Worm (Caenorhabditis elegans): Measurements from ENCODE around the gene C48B4.11.

Gene C48B4.11

ce11 chrIII:9542816-9543215, 23.1 kb downstream of the C48B4.11 start, which contains the start of gene eif-2Balpha (continued):
- TF ChIP-seq spr-3 (GFP tag; optimal IDR thresholded peaks at IDR 0.05) (no peak), lim-7 (GFP tag; IDR thresholded peaks at IDR 0.05) (no peak), dpl-1 (GFP tag; optimal IDR thresholded peaks at IDR 0.05) (peak; percentile 67)

DNA sequence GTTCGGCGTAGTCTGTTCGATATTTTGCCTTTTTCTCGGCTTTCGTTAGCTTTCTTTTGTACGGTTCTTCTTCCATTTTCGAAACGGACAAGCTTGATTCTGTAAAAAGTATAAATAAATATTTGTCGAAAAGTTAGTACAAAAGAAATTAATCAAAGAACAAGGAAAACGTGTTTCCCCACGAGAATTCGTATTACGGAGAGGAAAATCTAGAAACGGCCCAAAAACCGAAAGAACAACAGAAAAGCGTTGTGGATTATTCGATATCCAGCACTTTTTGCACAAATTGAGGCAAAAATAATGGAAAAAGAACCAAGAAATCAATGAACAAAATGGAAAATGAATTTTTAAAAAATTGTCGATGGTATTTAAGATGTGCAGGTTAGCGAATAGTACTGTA, 23.6 kb downstream of the C48B4.11 start, which contains the start of gene mut-7:
mut-7 (minus strand) TSS at position 101 of the 400 bp plus-strand sequence.
- TF ChIP-seq nhr-41 (GFP tag; IDR thresholded peaks at IDR 0.05) (no peak), lim-7 (GFP tag; IDR thresholded peaks at IDR 0.05) (no peak), hlh-11 (tag; optimal IDR thresholded peaks at IDR 0.05) (no peak), F44E2.7 (GFP tag; IDR thresholded peaks at IDR 0.05) (no peak), lir-3 (tag; optimal IDR thresholded peaks at IDR 0.05) (no peak), daf-12 (tag; optimal IDR thresholded peaks at IDR 0.05) (no peak), madf-5 (GFP tag; IDR thresholded peaks at IDR 0.05) (no peak), nhr-76 (tag; optimal IDR thresholded peaks at IDR 0.05) (no peak)

DNA sequence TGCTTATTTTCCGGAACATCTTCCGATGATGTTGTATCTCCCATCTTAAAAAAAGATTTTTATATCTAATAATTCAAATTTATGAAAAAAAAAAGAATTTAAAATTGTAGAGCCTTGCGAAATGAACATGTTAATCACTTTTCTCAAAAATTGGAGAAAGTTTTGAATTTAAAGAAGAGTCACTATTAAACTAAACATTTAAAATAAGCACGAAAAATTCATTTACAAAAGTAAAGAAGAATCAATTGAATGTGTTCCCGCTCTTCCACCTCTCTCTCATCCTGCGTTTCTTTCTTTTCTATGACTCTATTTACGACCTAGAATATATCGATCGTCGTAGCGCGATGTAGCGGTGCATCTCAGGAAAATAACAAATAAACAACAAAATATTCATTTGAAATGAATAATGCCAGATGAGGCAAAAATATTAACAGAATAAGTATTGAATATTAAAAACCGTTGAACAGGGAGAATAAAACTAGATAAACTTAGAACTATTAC, 27.2 kb downstream of the C48B4.11 start, which contains the start of gene ZK1098.3:
ZK1098.3 (minus strand) TSS at position 51 of the 501 bp plus-strand sequence.
- peak in 1 of 2 experiments; percentile 38 for TF ChIP-seq lsy-2 (tag; optimal IDR thresholded peaks at IDR 0.05)
- no peak for TF ChIP-seq daf-16 (GFP tag; optimal IDR thresholded peaks at IDR 0.05)
- TF ChIP-seq daf-16 (tag; optimal IDR thresholded peaks at IDR 0.05): peak; percentile 48
- TF ChIP-seq nhr-28 (tag; optimal IDR thresholded peaks at IDR 0.05): peak; percentile 2
- peak; percentile 47 for TF ChIP-seq ceh-28 (tag; optimal IDR thresholded peaks at IDR 0.05)
- no peak for TF ChIP-seq T20F7.1 (GFP tag; optimal IDR thresholded peaks at IDR 0.05)
- TF ChIP-seq dmd-6 (GFP tag; IDR thresholded peaks at IDR 0.05): no peak

- TF ChIP-seq lin-38 (GFP tag; IDR thresholded peaks at IDR 0.05): peak; percentile 29
These were observed 31.7 kb downstream of the C48B4.11 start for ce11 chrIII:9534193-9534592.

- TF ChIP-seq T26A8.4 (GFP tag; IDR thresholded peaks at IDR 0.05): no peak
- no peak for TF ChIP-seq set-16 (GFP tag; IDR thresholded peaks at IDR 0.05)
- no peak for TF ChIP-seq F49E8.2 (tag; optimal IDR thresholded peaks at IDR 0.05; ENCODE audit: borderline replicate concordance)
- TF ChIP-seq nhr-76 (tag; optimal IDR thresholded peaks at IDR 0.05): no peak
- no peak for TF ChIP-seq zag-1 (tag; optimal IDR thresholded peaks at IDR 0.05)
- TF ChIP-seq pqm-1 (tag; optimal IDR thresholded peaks at IDR 0.05): no peak
- no peak for TF ChIP-seq sdz-12 (GFP tag; optimal IDR thresholded peaks at IDR 0.05)
- TF ChIP-seq mdt-29 (GFP tag; IDR thresholded peaks at IDR 0.05): no peak
- TF ChIP-seq unc-130 (GFP tag; optimal IDR thresholded peaks at IDR 0.05): no peak
- no peak for TF ChIP-seq daf-8 (GFP tag; IDR thresholded peaks at IDR 0.05)
- no peak for TF ChIP-seq php-3 (GFP tag; IDR thresholded peaks at IDR 0.05)
- TF ChIP-seq hlh-30 (tag; optimal IDR thresholded peaks at IDR 0.05; ENCODE audit: insufficient read depth): peak; percentile 68
- TF ChIP-seq lin-38 (GFP tag; IDR thresholded peaks at IDR 0.05): peak; percentile 51
- TF ChIP-seq ceh-28 (tag; optimal IDR thresholded peaks at IDR 0.05): no peak
- TF ChIP-seq nhr-42 (GFP tag; IDR thresholded peaks at IDR 0.05): no peak
- no peak for TF ChIP-seq lin-29 (GFP tag; IDR thresholded peaks at IDR 0.05)
- TF ChIP-seq fos-1 (tag; optimal IDR thresholded peaks at IDR 0.05): no peak
- no peak for TF ChIP-seq vab-7 (GFP tag; IDR thresholded peaks at IDR 0.05)
- TF ChIP-seq fkh-10 (GFP tag; optimal IDR thresholded peaks at IDR 0.05): no peak
- peak; percentile 18 for TF ChIP-seq dve-1 (tag; optimal IDR thresholded peaks at IDR 0.05; ENCODE audit: insufficient read depth)
- TF ChIP-seq madf-5 (GFP tag; IDR thresholded peaks at IDR 0.05): no peak
- no peak for TF ChIP-seq madf-9 (GFP tag; conservative IDR thresholded peaks at IDR 0.05)
- no peak for TF ChIP-seq ceh-62 (tag; optimal IDR thresholded peaks at IDR 0.05)
- no peak for TF ChIP-seq Y48G9A.11 (GFP tag; IDR thresholded peaks at IDR 0.05)
- TF ChIP-seq skn-1 (tag; optimal IDR thresholded peaks at IDR 0.05): no peak
- no peak for TF ChIP-seq zfp-2 (tag; optimal IDR thresholded peaks at IDR 0.05)
- TF ChIP-seq mes-2 (tag; optimal IDR thresholded peaks at IDR 0.05; ENCODE audit: poor library complexity, severe bottlenecking): peak; percentile 51
- no peak for TF ChIP-seq lin-39 (tag; optimal IDR thresholded peaks at IDR 0.05)
- TF ChIP-seq ces-1 (GFP tag; optimal IDR thresholded peaks at IDR 0.05): no peak
- TF ChIP-seq ceh-82 (tag; optimal IDR thresholded peaks at IDR 0.05): no peak
These were observed 37.1 kb downstream of the C48B4.11 start, which contains the start of gene ZK1098.2 for ce11 chrIII:9528824-9529223. Gene ZK1098.2 (plus strand): TSS chrIII:9529159.

All from whole organism, L4 larva.